Fruit fly (Drosophila melanogaster): ENCODE results near the gene CG6650.
A peak's percentile ranks its signal among the peaks of the same experiment; 100 is the strongest.

The CG6650 gene

dm6 chr3L:14004041-14004407, 27.2 kb upstream of the CG6650 start (continued):
- peak; percentile 21 for TF ChIP-seq cwo (GFP tag; optimal IDR thresholded peaks at IDR 0.05)
- peak; percentile 54 for TF ChIP-seq pzg (GFP tag; optimal IDR thresholded peaks at IDR 0.05)
- 0 out of 2 replicates have a peak, but pooled peaks have one; percentile 16 for TF ChIP-seq lmd (GFP tag; IDR thresholded peaks at IDR 0.05)
- peak; percentile 50; the same call in 1 of the 2 replicates for TF ChIP-seq CG14441 (GFP tag; IDR thresholded peaks at IDR 0.05)
- peak; percentile 38 for TF ChIP-seq nmo (GFP tag; optimal IDR thresholded peaks at IDR 0.05)
- peak; percentile 21 for TF ChIP-seq trem (tag; optimal IDR thresholded peaks at IDR 0.05)
- peak; percentile 33; the same call in 1 of the 2 replicates for TF ChIP-seq wdn (GFP tag; IDR thresholded peaks at IDR 0.05)
- peak; percentile 71 for TF ChIP-seq mirr (GFP tag; optimal IDR thresholded peaks at IDR 0.05)
- TF ChIP-seq Neu2 (GFP tag; optimal IDR thresholded peaks at IDR 0.05; ENCODE audit: borderline replicate concordance) = no peak
- peak; percentile 64 for TF ChIP-seq CG17385 (GFP tag; optimal IDR thresholded peaks at IDR 0.05)
- TF ChIP-seq E2f2 (GFP tag; IDR thresholded peaks at IDR 0.05) = 0 out of 2 replicates have a peak, but pooled peaks have one; percentile 17
- TF ChIP-seq CG6854 (GFP tag; optimal IDR thresholded peaks at IDR 0.05) = peak; percentile 44
- peak; percentile 25 for TF ChIP-seq sens (GFP tag)
- peak; percentile 30 for TF ChIP-seq Bdp1 (GFP tag; optimal IDR thresholded peaks at IDR 0.05)
- peak; percentile 29 for TF ChIP-seq CG9727 (GFP tag; optimal IDR thresholded peaks at IDR 0.05)
- TF ChIP-seq lov (optimal IDR thresholded peaks at IDR 0.05) = no peak
- TF ChIP-seq lov (GFP tag; IDR thresholded peaks at IDR 0.05) = peak; percentile 82; the same call in 2 of the 3 replicates
- TF ChIP-seq CG32767 (GFP tag; IDR thresholded peaks at IDR 0.05) = 0 out of 2 replicates have a peak, but pooled peaks have one; percentile 31
- TF ChIP-seq CG4328 (GFP tag; optimal IDR thresholded peaks at IDR 0.05) = peak; percentile 23
- TF ChIP-seq psq (GFP tag; optimal IDR thresholded peaks at IDR 0.05) = peak; percentile 99
- no peak for TF ChIP-seq fru (optimal IDR thresholded peaks at IDR 0.05)
- TF ChIP-seq Drgx (GFP tag; IDR thresholded peaks at IDR 0.05) = peak; percentile 37; the same call in 1 of the 2 replicates
- TF ChIP-seq onecut (GFP tag; IDR thresholded peaks at IDR 0.05) = peak; percentile 22; the same call in 1 of the 2 replicates
- peak; percentile 41 for TF ChIP-seq CG1233 (GFP tag; optimal IDR thresholded peaks at IDR 0.05)
- TF ChIP-seq gce (GFP tag; IDR thresholded peaks at IDR 0.05) = 0 out of 3 replicates have a peak, but pooled peaks have one; percentile 26
- TF ChIP-seq sens-2 (GFP tag; IDR thresholded peaks at IDR 0.05) = no peak
- no peak for TF ChIP-seq CG8290 (GFP tag; optimal IDR thresholded peaks at IDR 0.05)
- TF ChIP-seq CG8290 (tag; optimal IDR thresholded peaks at IDR 0.05) = peak; percentile 62 to 69
- peak; percentile 60; the same call in 1 of the 3 replicates for TF ChIP-seq otp (GFP tag; IDR thresholded peaks at IDR 0.05)
- peak; percentile 24 for TF ChIP-seq CG17186 (GFP tag; optimal IDR thresholded peaks at IDR 0.05)
- TF ChIP-seq nerfin-2 (GFP tag; IDR thresholded peaks at IDR 0.05; ENCODE audit: partially characterized antibody) = peak; percentile 42; the same call in 1 of the 2 replicates
- peak; percentile 37 for TF ChIP-seq MESR4 (GFP tag; optimal IDR thresholded peaks at IDR 0.05)
- TF ChIP-seq CG2199 (GFP tag; IDR thresholded peaks at IDR 0.05) = peak; percentile 64; the same call in 2 of the 3 replicates
- peak; percentile 1 for TF ChIP-seq dmrt99B (tag; optimal IDR thresholded peaks at IDR 0.05)
- TF ChIP-seq pan (optimal IDR thresholded peaks at IDR 0.05) = no peak
- peak in 1 of 2 experiments; percentile 37 for TF ChIP-seq pan (GFP tag; optimal IDR thresholded peaks at IDR 0.05 in 1 of 2, IDR thresholded peaks at IDR 0.05 in 1 of 2)
- no peak for TF ChIP-seq gsb-n (tag; optimal IDR thresholded peaks at IDR 0.05)
- peak; percentile 75 for TF ChIP-seq Ets97D (GFP tag; optimal IDR thresholded peaks at IDR 0.05)
- TF ChIP-seq BEAF-32 (GFP tag; optimal IDR thresholded peaks at IDR 0.05) = peak; percentile 8
- no peak for TF ChIP-seq zen2 (GFP tag; IDR thresholded peaks at IDR 0.05; ENCODE audit: partially characterized antibody)
- TF ChIP-seq CG10431 (GFP tag; optimal IDR thresholded peaks at IDR 0.05) = peak; percentile 48
- TF ChIP-seq sd (tag; optimal IDR thresholded peaks at IDR 0.05) = peak; percentile 78
- peak; percentile 100 for TF ChIP-seq Opbp (GFP tag; IDR thresholded peaks at IDR 0.05; ENCODE audit: partially characterized antibody)
- TF ChIP-seq vnd (GFP tag; IDR thresholded peaks at IDR 0.05; ENCODE audit: partially characterized antibody) = no peak
- no peak for TF ChIP-seq Kr (GFP tag; optimal IDR thresholded peaks at IDR 0.05)
- peak; percentile 40 for TF ChIP-seq Ets65A (GFP tag)
- TF ChIP-seq CG17328 (GFP tag; IDR thresholded peaks at IDR 0.05) = peak; percentile 32; the same call in 1 of the 2 replicates
- 0 out of 3 replicates have a peak, but pooled peaks have one; percentile 34 for TF ChIP-seq CG11456 (GFP tag; IDR thresholded peaks at IDR 0.05)
- peak; percentile 46; the same call in 2 of the 3 replicates for TF ChIP-seq CG34224 (GFP tag; IDR thresholded peaks at IDR 0.05; ENCODE audit: partially characterized antibody)
- TF ChIP-seq Lpt (GFP tag; optimal IDR thresholded peaks at IDR 0.05) = no peak
- peak; percentile 25; the same call in 1 of the 2 replicates for TF ChIP-seq bbx (GFP tag; IDR thresholded peaks at IDR 0.05; ENCODE audit: partially characterized antibody)

All from whole organism, embryonic.